Fruit fly (Drosophila melanogaster) whole organism, embryonic: Measurements from ENCODE around the gene TTLL6B.
A peak's percentile ranks its signal among the peaks of the same experiment; 100 is the strongest.

Source experiments
- Atf-2 ChIP-seq: fragments of 200-800 bp; sonication (Bioruptor generic); optimal IDR thresholded peaks from 2 replicates; lab custom pipeline; 2016; ENCODE audit warnings: missing biosample characterization, missing genetic modification characterization
- CG10565 ChIP-seq: fragments of 200-800 bp; sonication (Bioruptor generic); optimal IDR thresholded peaks from 3 replicates; lab custom pipeline; 2016; ENCODE audit warnings: missing biosample characterization, mild to moderate bottlenecking, missing genetic modification characterization
- CG11247 ChIP-seq: fragments of 200-800 bp; sonication (Bioruptor generic); IDR thresholded peaks from 2 replicates; pipeline ENCODE4 v1.3.6; 2022; ENCODE audit warnings: missing biosample characterization, missing genetic modification characterization
- CG12659 ChIP-seq: fragments of 200-800 bp; sonication (Bioruptor generic); optimal IDR thresholded peaks from 3 replicates; lab custom pipeline; 2017; ENCODE audit warnings: mild to moderate bottlenecking, missing biosample characterization, missing genetic modification reagents, missing genetic modification characterization
- CG12769 ChIP-seq: fragments of 200-800 bp; sonication (Bioruptor generic); optimal IDR thresholded peaks from 2 replicates; lab custom pipeline; 2019; ENCODE audit warnings: missing biosample characterization, mild to moderate bottlenecking, missing genetic modification characterization, moderate library complexity
- CG15514 ChIP-seq: fragments of 200-800 bp; sonication (Bioruptor generic); optimal IDR thresholded peaks from 3 replicates; lab custom pipeline; 2017; ENCODE audit warnings: missing biosample characterization, missing genetic modification characterization, mild to moderate bottlenecking, moderate library complexity, missing genetic modification reagents
- CG17385 ChIP-seq: fragments of 200-800 bp; sonication (Bioruptor generic); optimal IDR thresholded peaks from 3 replicates; lab custom pipeline; 2018; ENCODE audit warnings: missing biosample characterization, mild to moderate bottlenecking, missing genetic modification characterization
- CG30431 ChIP-seq: fragments of 200-800 bp; sonication (Bioruptor generic); optimal IDR thresholded peaks from 2 replicates; lab custom pipeline; 2017; ENCODE audit warnings: missing biosample characterization, missing genetic modification characterization
- CG4617 ChIP-seq: fragments of 200-800 bp; sonication (Bioruptor generic); optimal IDR thresholded peaks from 3 replicates; lab custom pipeline; 2016; ENCODE audit warnings: missing biosample characterization, missing genetic modification characterization, borderline replicate concordance
- CG5180 ChIP-seq: fragments of 200-800 bp; sonication (Bioruptor generic); optimal IDR thresholded peaks from 3 replicates; lab custom pipeline; 2017; ENCODE audit warnings: missing biosample characterization, missing genetic modification characterization, mild to moderate bottlenecking, moderate library complexity, missing genetic modification reagents
- CG8089 ChIP-seq: fragments of 200-800 bp; sonication (Bioruptor generic); optimal IDR thresholded peaks from 3 replicates; lab custom pipeline; 2016; ENCODE audit warnings: missing biosample characterization, missing genetic modification characterization
- CG9437 ChIP-seq: fragments of 200-800 bp; sonication (Bioruptor generic); optimal IDR thresholded peaks from 2 replicates; lab custom pipeline; 2018; ENCODE audit warnings: missing biosample characterization, mild to moderate bottlenecking, missing genetic modification characterization
- Chrac-16 ChIP-seq: fragments of 200-800 bp; sonication (Bioruptor generic); optimal IDR thresholded peaks from 3 replicates; lab custom pipeline; 2016; ENCODE audit warnings: missing biosample characterization, missing genetic modification characterization
- Deaf1 ChIP-seq: fragments of 200-800 bp; optimal IDR thresholded peaks from 3 replicates; lab custom pipeline; 2019; ENCODE audit warnings: missing biosample characterization, mild to moderate bottlenecking, missing genetic modification characterization, moderate library complexity
- GATAe ChIP-seq: fragments of 200-800 bp; sonication (Bioruptor generic); conservative IDR thresholded peaks from 2 replicates; pipeline ENCODE4 v1.3.6; 2022; ENCODE audit warnings: missing biosample characterization, missing genetic modification characterization
- HmgD ChIP-seq: fragments of 200-800 bp; sonication (Bioruptor generic); optimal IDR thresholded peaks from 3 replicates; lab custom pipeline; 2016; ENCODE audit warnings: missing biosample characterization, missing genetic modification characterization
- Hr3 ChIP-seq: fragments of 200-800 bp; sonication (Bioruptor generic); optimal IDR thresholded peaks from 3 replicates; lab custom pipeline; 2016; ENCODE audit warnings: missing biosample characterization, missing genetic modification characterization
- MESR4 ChIP-seq: fragments of 200-800 bp; sonication (Bioruptor generic); optimal IDR thresholded peaks from 2 replicates; lab custom pipeline; 2018; ENCODE audit warnings: missing biosample characterization, mild to moderate bottlenecking, missing genetic modification characterization, moderate library complexity
- Mes4 ChIP-seq: fragments of 200-800 bp; sonication (Bioruptor generic); optimal IDR thresholded peaks from 2 replicates; lab custom pipeline; 2016; ENCODE audit warnings: missing biosample characterization, missing genetic modification characterization
- Neu2 ChIP-seq: fragments of 200-800 bp; sonication (Bioruptor generic); optimal IDR thresholded peaks from 3 replicates; lab custom pipeline; 2016; ENCODE audit warnings: missing biosample characterization, missing genetic modification characterization, borderline replicate concordance
- Nf-YA ChIP-seq: fragments of 200-800 bp; sonication (Bioruptor generic); IDR thresholded peaks from 2 replicates; pipeline ENCODE4 v1.3.6; 2022; ENCODE audit warnings: missing biosample characterization, missing genetic modification characterization
- Nf-YC ChIP-seq: fragments of 200-800 bp; optimal IDR thresholded peaks from 3 replicates; lab custom pipeline; 2019; ENCODE audit warnings: missing biosample characterization, mild to moderate bottlenecking, missing genetic modification characterization, moderate library complexity
- Ssrp ChIP-seq: fragments of 200-800 bp; sonication (Bioruptor generic); optimal IDR thresholded peaks from 2 replicates; lab custom pipeline; 2018; ENCODE audit warnings: missing biosample characterization, mild to moderate bottlenecking, missing genetic modification characterization, moderate library complexity
- Taf1 ChIP-seq: fragments of 200-800 bp; sonication (Bioruptor generic); IDR thresholded peaks from 2 replicates; pipeline ENCODE4 v1.3.6; 2022; ENCODE audit warnings: missing biosample characterization, missing genetic modification characterization
- Usf ChIP-seq: fragments of 200-800 bp; sonication (Bioruptor generic); optimal IDR thresholded peaks from 2 replicates; lab custom pipeline; 2017; ENCODE audit warnings: missing genotype, missing biosample characterization, missing genetic modification characterization
- YL-1 ChIP-seq: fragments of 200-800 bp; sonication (Bioruptor generic); optimal IDR thresholded peaks from 3 replicates; lab custom pipeline; 2017; ENCODE audit warnings: missing biosample characterization, mild to moderate bottlenecking, missing genetic modification characterization
- bcd ChIP-seq: fragments of 200-800 bp; sonication (Bioruptor generic); optimal IDR thresholded peaks from 2 replicates; lab custom pipeline; 2017; ENCODE audit warnings: missing biosample characterization, mild to moderate bottlenecking, missing genetic modification characterization
- btn ChIP-seq: fragments of 200-800 bp; sonication (Bioruptor generic); optimal IDR thresholded peaks from 2 replicates; lab custom pipeline; 2016; ENCODE audit warnings: missing biosample characterization, missing genetic modification characterization
- chinmo ChIP-seq: fragments of 200-800 bp; sonication (Bioruptor generic); IDR thresholded peaks from 4 replicates; pipeline ENCODE4 v1.3.6; 2022; ENCODE audit warnings: missing biosample characterization, missing genetic modification characterization; ENCODE audit not compliant: partially characterized antibody
- crp ChIP-seq, 2 experiments: fragments of 200-800 bp; sonication (Bioruptor generic); optimal IDR thresholded peaks; 2 replicates in 1 of 2; 3 replicates in 1 of 2; lab custom pipeline; 2017; ENCODE audit warnings: missing biosample characterization in 2 of 2, missing genetic modification characterization in 2 of 2, mild to moderate bottlenecking in 1 of 2, moderate library complexity in 1 of 2
- danr ChIP-seq: fragments of 200-800 bp; sonication (Bioruptor generic); IDR thresholded peaks from 2 replicates; pipeline ENCODE4 v1.3.6; 2022; ENCODE audit warnings: missing biosample characterization, missing genetic modification characterization
- disco-r ChIP-seq: fragments of 200-800 bp; sonication (Bioruptor generic); optimal IDR thresholded peaks from 2 replicates; lab custom pipeline; 2016; ENCODE audit warnings: missing biosample characterization, missing genetic modification characterization
- fd102C ChIP-seq: fragments of 200-800 bp; sonication (Bioruptor generic); optimal IDR thresholded peaks from 2 replicates; lab custom pipeline; 2018; ENCODE audit warnings: missing biosample characterization, mild to moderate bottlenecking, missing genetic modification characterization, moderate library complexity
- fu2 ChIP-seq: fragments of 200-800 bp; sonication (Bioruptor generic); optimal IDR thresholded peaks from 2 replicates; lab custom pipeline; 2016; ENCODE audit warnings: missing biosample characterization, missing genetic modification characterization
- gt ChIP-seq: fragments of 200-800 bp; sonication (Bioruptor generic); IDR thresholded peaks from 2 replicates; pipeline ENCODE4 v1.3.6; 2022; ENCODE audit warnings: missing biosample characterization, missing genetic modification characterization
- hbn ChIP-seq: fragments of 200-800 bp; sonication (Bioruptor generic); IDR thresholded peaks from 2 replicates; pipeline ENCODE4 v1.3.6; 2022; ENCODE audit warnings: missing biosample characterization, missing genetic modification characterization; ENCODE audit not compliant: partially characterized antibody
- her ChIP-seq: fragments of 200-800 bp; sonication (Bioruptor generic); optimal IDR thresholded peaks from 2 replicates; lab custom pipeline; 2016; ENCODE audit warnings: missing biosample characterization, missing genetic modification characterization
- kay ChIP-seq: fragments of 200-800 bp; sonication (Bioruptor generic); optimal IDR thresholded peaks from 2 replicates; lab custom pipeline; 2016; ENCODE audit warnings: missing biosample characterization, missing genetic modification characterization
- lmd ChIP-seq: fragments of 200-800 bp; sonication (Bioruptor generic); IDR thresholded peaks from 2 replicates; pipeline ENCODE4 v1.3.6; 2022; ENCODE audit warnings: missing biosample characterization, missing genetic modification characterization
- mld ChIP-seq: fragments of 200-800 bp; sonication (Bioruptor generic); IDR thresholded peaks from 3 replicates; pipeline ENCODE4 v1.3.6; 2022; ENCODE audit warnings: missing biosample characterization, missing genetic modification characterization; ENCODE audit not compliant: partially characterized antibody
- org-1 ChIP-seq: fragments of 200-800 bp; sonication (Bioruptor generic); optimal IDR thresholded peaks from 2 replicates; lab custom pipeline; 2017; ENCODE audit warnings: missing biosample characterization, missing genetic modification characterization
- pita ChIP-seq: fragments of 200-800 bp; sonication (Bioruptor generic); optimal IDR thresholded peaks from 2 replicates; lab custom pipeline; 2017; ENCODE audit warnings: missing biosample characterization, mild to moderate bottlenecking, missing genetic modification characterization
- scrt ChIP-seq: fragments of 200-800 bp; sonication (Bioruptor generic); optimal IDR thresholded peaks from 2 replicates; lab custom pipeline; 2018; ENCODE audit warnings: missing biosample characterization, mild to moderate bottlenecking, missing genetic modification characterization, moderate library complexity
- sd ChIP-seq: fragments of 200-800 bp; sonication (Bioruptor generic); optimal IDR thresholded peaks from 3 replicates; lab custom pipeline; 2018; ENCODE audit warnings: missing biosample characterization, mild to moderate bottlenecking, missing genetic modification characterization, moderate library complexity
- sug ChIP-seq: fragments of 200-800 bp; optimal IDR thresholded peaks from 2 replicates; lab custom pipeline; 2019; ENCODE audit warnings: missing biosample characterization, mild to moderate bottlenecking, missing genetic modification characterization, moderate library complexity
- zf30C ChIP-seq: fragments of 200-800 bp; sonication (Bioruptor generic); optimal IDR thresholded peaks from 3 replicates; lab custom pipeline; 2018; ENCODE audit warnings: missing biosample characterization, mild to moderate bottlenecking, missing genetic modification characterization

The TTLL6B gene

dm6 chr3R:27253136-27253920 is 2.5 kb upstream of the TTLL6B start, which contains the start of gene pll (continued):
- peak; percentile 38 for TF ChIP-seq CG8089 (GFP tag; lab: Kevin White, UChicago)
- peak; percentile 79 for TF ChIP-seq CG15514 (GFP tag; lab: Kevin White, UChicago)
- TF ChIP-seq CG12659 (GFP tag; lab: Kevin White, UChicago), result peak; percentile 93
- peak in 1 of 2 experiments; percentile 36 for TF ChIP-seq crp (GFP tag; optimal IDR thresholded peaks at IDR 0.05; lab: Kevin White, UChicago)
- TF ChIP-seq btn (GFP tag; lab: Kevin White, UChicago), result peak; percentile 2
- TF ChIP-seq fu2 (GFP tag; lab: Kevin White, UChicago), result peak; percentile 49
- TF ChIP-seq gt (GFP tag; lab: Robert Waterston, UW), result no peak
- TF ChIP-seq Hr3 (GFP tag; lab: Kevin White, UChicago), result peak; percentile 86
- peak; percentile 94 for TF ChIP-seq CG4617 (GFP tag; lab: Kevin White, UChicago)
- TF ChIP-seq org-1, result peak; percentile 17
- peak; percentile 90 for TF ChIP-seq zf30C (GFP tag; lab: Kevin White, UChicago)
- peak; percentile 48 for TF ChIP-seq CG30431 (GFP tag; lab: Kevin White, UChicago)
- peak; percentile 90 for TF ChIP-seq CG11247 (GFP tag; lab: Robert Waterston, UW)
- no peak for TF ChIP-seq disco-r (GFP tag; lab: Kevin White, UChicago)
- peak; percentile 27 for TF ChIP-seq Atf-2
- peak; percentile 76 for TF ChIP-seq Taf1 (GFP tag; lab: Robert Waterston, UW)
- peak; percentile 56 for TF ChIP-seq sug
- TF ChIP-seq kay, result peak; percentile 65
- TF ChIP-seq CG10565 (GFP tag; lab: Kevin White, UChicago), result peak; percentile 42
- TF ChIP-seq Nf-YA (GFP tag; lab: Robert Waterston, UW), result peak; percentile 77
- no peak for TF ChIP-seq CG17385
- TF ChIP-seq Usf (GFP tag; lab: Kevin White, UChicago), result no peak
- TF ChIP-seq bcd, result peak; percentile 71
- peak; percentile 63 for TF ChIP-seq HmgD (GFP tag; lab: Kevin White, UChicago)
- TF ChIP-seq lmd (GFP tag; lab: Robert Waterston, UW), result peak; percentile 85
- 0 out of 4 replicates have a peak, but pooled peaks have one; percentile 60 for TF ChIP-seq chinmo
- TF ChIP-seq Chrac-16 (GFP tag; lab: Kevin White, UChicago), result peak; percentile 86
- TF ChIP-seq danr (GFP tag; lab: Robert Waterston, UW), result peak; percentile 5; the same call in 1 of the 2 replicates
- peak; percentile 65; the same call in 1 of the 2 replicates for TF ChIP-seq GATAe

- peak; percentile 32 for TF ChIP-seq Deaf1 (tag; lab: Kevin White, UChicago)
- TF ChIP-seq CG5180 (GFP tag; lab: Kevin White, UChicago), result no peak
- TF ChIP-seq CG30431 (GFP tag; lab: Kevin White, UChicago), result no peak
- peak; percentile 88 for TF ChIP-seq sd (tag; lab: Kevin White, UChicago)
- TF ChIP-seq fd102C, result no peak
- TF ChIP-seq Nf-YC (tag; lab: Kevin White, UChicago), result peak; percentile 37
- TF ChIP-seq YL-1, result no peak
- TF ChIP-seq pita (GFP tag; lab: Kevin White, UChicago), result no peak
- no peak for TF ChIP-seq Ssrp
- TF ChIP-seq her, result no peak
- no peak for TF ChIP-seq Taf1 (GFP tag; lab: Robert Waterston, UW)
- no peak for TF ChIP-seq Mes4 (GFP tag; lab: Kevin White, UChicago)
- TF ChIP-seq mld (GFP tag; lab: Robert Waterston, UW), result no peak
- TF ChIP-seq CG12769 (tag; lab: Kevin White, UChicago), result no peak
- TF ChIP-seq CG9437 (GFP tag; lab: Kevin White, UChicago), result no peak
- no peak for TF ChIP-seq Neu2
- TF ChIP-seq hbn, result no peak
- TF ChIP-seq MESR4, result no peak
- TF ChIP-seq scrt, result no peak
These were observed 2.9 kb downstream of the TTLL6B start, which contains the start of gene CG5984 for dm6 chr3R:27247892-27248291. Gene CG5984 (minus strand): TSS chr3R:27247992.
